Fruit fly (Drosophila melanogaster): Measurements from ENCODE around the gene Tspo.

Tspo gene

dm6 chr2L:552432-552929 is 6.9 kb upstream of the Tspo start, which contains the start of gene Ets21C (continued):
- 0 out of 3 replicates have a peak, but pooled peaks have one; percentile 73 for TF ChIP-seq CG6175 (GFP tag; IDR thresholded peaks at IDR 0.05)
- TF ChIP-seq row (GFP tag; IDR thresholded peaks at IDR 0.05), result 0 out of 3 replicates have a peak, but pooled peaks have one; percentile 13
- TF ChIP-seq mirr (GFP tag; optimal IDR thresholded peaks at IDR 0.05), result peak; percentile 66
- peak; percentile 16 for TF ChIP-seq org-1 (GFP tag; optimal IDR thresholded peaks at IDR 0.05)
- no peak for TF ChIP-seq CG7556 (GFP tag; optimal IDR thresholded peaks at IDR 0.05)
- peak; percentile 3 for TF ChIP-seq Hey (tag; optimal IDR thresholded peaks at IDR 0.05)
- TF ChIP-seq CG6813 (GFP tag; optimal IDR thresholded peaks at IDR 0.05), result peak; percentile 12
- peak; percentile 50 to 72 for TF ChIP-seq Trl (optimal IDR thresholded peaks at IDR 0.05)
- TF ChIP-seq Trl (GFP tag; optimal IDR thresholded peaks at IDR 0.05), result peak; percentile 28
- TF ChIP-seq Dll (GFP tag; IDR thresholded peaks at IDR 0.05; ENCODE audit: partially characterized antibody), result 0 out of 4 replicates have a peak, but pooled peaks have one; percentile 42
- TF ChIP-seq CG6689 (GFP tag; IDR thresholded peaks at IDR 0.05), result peak; percentile 86
- no peak for TF ChIP-seq ssp (GFP tag; IDR thresholded peaks at IDR 0.05)
- TF ChIP-seq knrl (GFP tag; IDR thresholded peaks at IDR 0.05; ENCODE audit: partially characterized antibody), result no peak
- peak; percentile 97 for TF ChIP-seq shn (GFP tag; optimal IDR thresholded peaks at IDR 0.05)
- 0 out of 2 replicates have a peak, but pooled peaks have one; percentile 11 for TF ChIP-seq wdn (GFP tag; IDR thresholded peaks at IDR 0.05)
- TF ChIP-seq CG12769 (tag; optimal IDR thresholded peaks at IDR 0.05), result peak; percentile 93
- peak; percentile 34 for TF ChIP-seq exex (tag; optimal IDR thresholded peaks at IDR 0.05)
- TF ChIP-seq pros (GFP tag; optimal IDR thresholded peaks at IDR 0.05), result no peak
- TF ChIP-seq GATAe (GFP tag; conservative IDR thresholded peaks at IDR 0.05), result no peak; the same call in 1 of the 2 replicates
- TF ChIP-seq CG18262 (tag; optimal IDR thresholded peaks at IDR 0.05), result peak; percentile 92
- TF ChIP-seq CG6654 (GFP tag; optimal IDR thresholded peaks at IDR 0.05), result no peak
- TF ChIP-seq oc (tag; optimal IDR thresholded peaks at IDR 0.05), result peak; percentile 22
- peak; percentile 5 for TF ChIP-seq grau (tag; optimal IDR thresholded peaks at IDR 0.05)
- peak; percentile 43; the same call in 1 of the 3 replicates for TF ChIP-seq zen2 (GFP tag; IDR thresholded peaks at IDR 0.05; ENCODE audit: partially characterized antibody)
- no peak for TF ChIP-seq B-H1 (GFP tag; IDR thresholded peaks at IDR 0.05)
- TF ChIP-seq CG30431 (GFP tag; optimal IDR thresholded peaks at IDR 0.05), result no peak
- peak; percentile 69 for TF ChIP-seq lab (GFP tag; optimal IDR thresholded peaks at IDR 0.05)
- 0 out of 2 replicates have a peak, but pooled peaks have one; percentile 40 for TF ChIP-seq rib (GFP tag; IDR thresholded peaks at IDR 0.05)
- TF ChIP-seq Neu2 (GFP tag; optimal IDR thresholded peaks at IDR 0.05; ENCODE audit: borderline replicate concordance), result no peak
- TF ChIP-seq bsh (GFP tag; optimal IDR thresholded peaks at IDR 0.05), result peak in 1 of 2 experiments; percentile 27
- TF ChIP-seq Med (GFP tag), result peak; percentile 90
- peak; percentile 90 for TF ChIP-seq crol (GFP tag; IDR thresholded peaks at IDR 0.05)
- TF ChIP-seq Meics (GFP tag; optimal IDR thresholded peaks at IDR 0.05), result peak; percentile 28
- no peak for TF ChIP-seq CG31365 (tag; optimal IDR thresholded peaks at IDR 0.05)
- peak in 1 of 3 experiments; percentile 38 for TF ChIP-seq Stat92E (GFP tag; optimal IDR thresholded peaks at IDR 0.05)
- peak; percentile 32 for TF ChIP-seq CG13894 (tag; optimal IDR thresholded peaks at IDR 0.05)
- 0 out of 2 replicates have a peak, but pooled peaks have one; percentile 7 for TF ChIP-seq NFAT (GFP tag; IDR thresholded peaks at IDR 0.05)
- TF ChIP-seq nom (GFP tag; optimal IDR thresholded peaks at IDR 0.05), result peak; percentile 84
- peak; percentile 18 for TF ChIP-seq CrebB (tag; optimal IDR thresholded peaks at IDR 0.05)
- TF ChIP-seq CG11093 (GFP tag; IDR thresholded peaks at IDR 0.05), result no peak
- TF ChIP-seq HmgZ (tag; optimal IDR thresholded peaks at IDR 0.05), result peak; percentile 30
- peak; percentile 58 for TF ChIP-seq CG6765 (GFP tag; optimal IDR thresholded peaks at IDR 0.05)
- TF ChIP-seq sna (GFP tag; IDR thresholded peaks at IDR 0.05; ENCODE audit: partially characterized antibody), result 0 out of 2 replicates have a peak, but pooled peaks have one; percentile 25
- peak; percentile 36 for TF ChIP-seq CG9932 (GFP tag; IDR thresholded peaks at IDR 0.05)
- no peak for TF ChIP-seq H15 (GFP tag; IDR thresholded peaks at IDR 0.05)
- peak; percentile 25 for TF ChIP-seq Jarid2 (GFP tag; optimal IDR thresholded peaks at IDR 0.05)
- peak; percentile 7; the same call in 1 of the 2 replicates for TF ChIP-seq MBD-R2 (GFP tag; IDR thresholded peaks at IDR 0.05)
- TF ChIP-seq ci (GFP tag; IDR thresholded peaks at IDR 0.05), result peak; percentile 65; the same call in 1 of the 3 replicates
- TF ChIP-seq CG12071 (GFP tag; optimal IDR thresholded peaks at IDR 0.05), result peak; percentile 53
